Fruit fly (Drosophila melanogaster) whole organism, wandering third instar larva: ENCODE data around the gene CG7988.
A peak's percentile ranks its signal among the peaks of the same experiment; 100 is the strongest.

Source experiments
- Abd-B ChIP-seq: fragments of >200 bp; optimal IDR thresholded peaks from 2 replicates; lab custom pipeline; 2017; ENCODE audit warnings: missing biosample characterization, missing genetic modification characterization
- CG32264 ChIP-seq: fragments of 200-800 bp; sonication (Bioruptor generic); optimal IDR thresholded peaks from 2 replicates; lab custom pipeline; 2016; ENCODE audit warnings: missing biosample characterization, missing genetic modification characterization
- CG9705 ChIP-seq: fragments of 200-800 bp; sonication (Bioruptor generic); optimal IDR thresholded peaks from 2 replicates; lab custom pipeline; 2018; ENCODE audit warnings: missing biosample characterization, mild to moderate bottlenecking, missing genetic modification characterization
- CrebA ChIP-seq: fragments of 200-800 bp; sonication (Bioruptor generic); optimal IDR thresholded peaks from 2 replicates; lab custom pipeline; 2016; ENCODE audit warnings: missing biosample characterization, mild to moderate bottlenecking, missing genetic modification characterization, borderline replicate concordance
- Dfd ChIP-seq: fragments of >200 bp; optimal IDR thresholded peaks from 2 replicates; lab custom pipeline; 2017; ENCODE audit warnings: missing biosample characterization, missing genetic modification characterization
- Dif ChIP-seq: fragments of 200-275, 200-300 bp; sonication (Bioruptor generic); optimal IDR thresholded peaks from 2 replicates; lab custom pipeline; 2018; ENCODE audit warnings: missing biosample characterization, missing genetic modification characterization; ENCODE audit not compliant: partially characterized antibody
- GATAd ChIP-seq: sonication (Bioruptor generic); optimal IDR thresholded peaks from 2 replicates; lab custom pipeline; 2016; ENCODE audit warnings: missing biosample characterization, missing genetic modification characterization
- HLH106 ChIP-seq: fragments of 200-800 bp; optimal IDR thresholded peaks from 3 replicates; lab custom pipeline; 2019; ENCODE audit warnings: missing biosample characterization, mild to moderate bottlenecking, missing genetic modification characterization, moderate library complexity
- Hnf4 ChIP-seq: fragments of 200-800 bp; sonication (Bioruptor generic); optimal IDR thresholded peaks from 2 replicates; lab custom pipeline; 2016; ENCODE audit warnings: missing biosample characterization, mild to moderate bottlenecking, missing genetic modification characterization
- Hr78 ChIP-seq: fragments of >200 bp; optimal IDR thresholded peaks from 2 replicates; lab custom pipeline; 2017; ENCODE audit warnings: missing biosample characterization, missing genetic modification characterization
- Hr83 ChIP-seq: fragments of 200-300 bp; sonication (Bioruptor generic); optimal IDR thresholded peaks from 2 replicates; lab custom pipeline; 2016; ENCODE audit warnings: missing biosample characterization, mild to moderate bottlenecking, missing genetic modification characterization, moderate library complexity; ENCODE audit not compliant: poor library complexity, severe bottlenecking
- Jra ChIP-seq: sonication (Bioruptor generic); optimal IDR thresholded peaks from 2 replicates; lab custom pipeline; 2016; ENCODE audit warnings: missing biosample characterization, missing genetic modification characterization
- Mio ChIP-seq: sonication (Bioruptor generic); optimal IDR thresholded peaks from 2 replicates; lab custom pipeline; 2016; ENCODE audit warnings: missing biosample characterization, missing genetic modification characterization
- Myc ChIP-seq: fragments of >200 bp; optimal IDR thresholded peaks from 2 replicates; lab custom pipeline; 2017
- N ChIP-seq: fragments of >200 bp; optimal IDR thresholded peaks from 2 replicates; lab custom pipeline; 2018; ENCODE audit warnings: missing biosample characterization, missing external identifiers, missing genetic modification characterization
- OdsH ChIP-seq: fragments of 200-800 bp; sonication (Bioruptor generic); optimal IDR thresholded peaks from 2 replicates; lab custom pipeline; 2016; ENCODE audit warnings: missing biosample characterization, mild to moderate bottlenecking, missing genetic modification characterization
- Rel ChIP-seq, 2 experiments: fragments of 200-800 bp; sonication (Bioruptor generic) in 1 of 2; optimal IDR thresholded peaks; 2 replicates in 1 of 2; 3 replicates in 1 of 2; lab custom pipeline; 2016 to 2019; ENCODE audit warnings: mild to moderate bottlenecking in 2 of 2, missing biosample characterization in 2 of 2, missing genetic modification characterization in 2 of 2, moderate library complexity in 1 of 2
- Sp1 ChIP-seq: fragments of 200-800 bp; sonication (Bioruptor generic); optimal IDR thresholded peaks from 3 replicates; lab custom pipeline; 2019; ENCODE audit warnings: missing biosample characterization, mild to moderate bottlenecking, missing genetic modification characterization, moderate library complexity
- Vsx2 ChIP-seq: fragments of 200-300, 225-300 bp; sonication (Bioruptor generic); optimal IDR thresholded peaks from 2 replicates; lab custom pipeline; 2018; ENCODE audit warnings: missing biosample characterization, missing genetic modification characterization; ENCODE audit not compliant: partially characterized antibody
- br ChIP-seq: fragments of 200-800 bp; sonication (Bioruptor generic); optimal IDR thresholded peaks from 2 replicates; lab custom pipeline; 2016; ENCODE audit warnings: missing biosample characterization, missing genetic modification characterization
- brk ChIP-seq: fragments of 200-800 bp; sonication (Bioruptor generic); optimal IDR thresholded peaks from 2 replicates; lab custom pipeline; 2016; ENCODE audit warnings: missing biosample characterization, mild to moderate bottlenecking, missing genetic modification characterization
- dl ChIP-seq, 2 experiments: fragments of 175-275, 200-275 bp in 1 of 2; fragments of 200-275 bp in 1 of 2; sonication (Bioruptor generic); optimal IDR thresholded peaks; lab custom pipeline; 2018; ENCODE audit warnings: mild to moderate bottlenecking in 2 of 2, missing biosample characterization in 2 of 2, missing genetic modification characterization in 2 of 2, moderate library complexity in 2 of 2; ENCODE audit not compliant: partially characterized antibody in 2 of 2, insufficient read depth in 1 of 2
- dmrt93B ChIP-seq: fragments of 200-800 bp; sonication (Bioruptor generic); optimal IDR thresholded peaks from 2 replicates; lab custom pipeline; 2018; ENCODE audit warnings: missing biosample characterization, mild to moderate bottlenecking, missing genetic modification characterization
- dsf ChIP-seq: sonication (Bioruptor generic); optimal IDR thresholded peaks from 2 replicates; lab custom pipeline; 2016; ENCODE audit warnings: missing biosample characterization, missing genetic modification characterization, borderline replicate concordance
- ey ChIP-seq: fragments of 200-800 bp; sonication (Bioruptor generic); optimal IDR thresholded peaks from 2 replicates; lab custom pipeline; 2016; ENCODE audit warnings: missing biosample characterization, missing genetic modification characterization
- foxo ChIP-seq, 2 experiments: fragments of 200-800 bp; sonication (Bioruptor generic); optimal IDR thresholded peaks; 2 replicates in 1 of 2; 3 replicates in 1 of 2; lab custom pipeline; 2016 to 2017; ENCODE audit warnings: missing biosample characterization in 2 of 2, missing genetic modification characterization in 2 of 2
- fru ChIP-seq: fragments of 200-800 bp; sonication (Bioruptor generic); optimal IDR thresholded peaks from 3 replicates; lab custom pipeline; 2016; ENCODE audit warnings: missing biosample characterization, mild to moderate bottlenecking, missing genetic modification characterization
- h ChIP-seq: fragments of 200-800 bp; sonication (Bioruptor generic); optimal IDR thresholded peaks from 3 replicates; lab custom pipeline; 2016; ENCODE audit warnings: missing biosample characterization, mild to moderate bottlenecking, missing genetic modification characterization
- jim ChIP-seq: fragments of 175-275, 200-325 bp; sonication (Bioruptor generic); optimal IDR thresholded peaks from 2 replicates; lab custom pipeline; 2016; ENCODE audit warnings: missing biosample characterization, mild to moderate bottlenecking, missing genetic modification characterization
- lola ChIP-seq: fragments of >200 bp; optimal IDR thresholded peaks from 2 replicates; lab custom pipeline; 2017; ENCODE audit warnings: missing biosample characterization, missing genetic modification characterization
- pan ChIP-seq: fragments of >200 bp; optimal IDR thresholded peaks from 2 replicates; lab custom pipeline; 2017
- psq ChIP-seq: fragments of 200-800 bp; sonication (Bioruptor generic); optimal IDR thresholded peaks from 3 replicates; lab custom pipeline; 2017; ENCODE audit warnings: missing biosample characterization, mild to moderate bottlenecking, missing genetic modification characterization, moderate library complexity
- rgr ChIP-seq: fragments of 200-800 bp; sonication (Bioruptor generic); optimal IDR thresholded peaks from 3 replicates; lab custom pipeline; 2016; ENCODE audit warnings: missing biosample characterization, mild to moderate bottlenecking, missing genetic modification characterization
- sage ChIP-seq: fragments of 200-800 bp; sonication (Bioruptor generic); optimal IDR thresholded peaks from 2 replicates; lab custom pipeline; 2016; ENCODE audit warnings: missing biosample characterization, mild to moderate bottlenecking, missing genetic modification characterization
- sv ChIP-seq: fragments of 200-800 bp; sonication (Bioruptor generic); optimal IDR thresholded peaks from 3 replicates; lab custom pipeline; 2016; ENCODE audit warnings: missing biosample characterization, missing genetic modification characterization
- tai ChIP-seq: sonication (Bioruptor generic); optimal IDR thresholded peaks from 2 replicates; lab custom pipeline; 2016; ENCODE audit warnings: missing biosample characterization, missing genetic modification characterization
- usp ChIP-seq: fragments of >200 bp; optimal IDR thresholded peaks from 2 replicates; lab custom pipeline; 2017; ENCODE audit warnings: missing biosample characterization, missing genetic modification characterization
- woc ChIP-seq: sonication (Bioruptor generic); optimal IDR thresholded peaks from 2 replicates; lab custom pipeline; 2016; ENCODE audit warnings: missing biosample characterization, mild to moderate bottlenecking, missing genetic modification characterization

Gene CG7988

DNA sequence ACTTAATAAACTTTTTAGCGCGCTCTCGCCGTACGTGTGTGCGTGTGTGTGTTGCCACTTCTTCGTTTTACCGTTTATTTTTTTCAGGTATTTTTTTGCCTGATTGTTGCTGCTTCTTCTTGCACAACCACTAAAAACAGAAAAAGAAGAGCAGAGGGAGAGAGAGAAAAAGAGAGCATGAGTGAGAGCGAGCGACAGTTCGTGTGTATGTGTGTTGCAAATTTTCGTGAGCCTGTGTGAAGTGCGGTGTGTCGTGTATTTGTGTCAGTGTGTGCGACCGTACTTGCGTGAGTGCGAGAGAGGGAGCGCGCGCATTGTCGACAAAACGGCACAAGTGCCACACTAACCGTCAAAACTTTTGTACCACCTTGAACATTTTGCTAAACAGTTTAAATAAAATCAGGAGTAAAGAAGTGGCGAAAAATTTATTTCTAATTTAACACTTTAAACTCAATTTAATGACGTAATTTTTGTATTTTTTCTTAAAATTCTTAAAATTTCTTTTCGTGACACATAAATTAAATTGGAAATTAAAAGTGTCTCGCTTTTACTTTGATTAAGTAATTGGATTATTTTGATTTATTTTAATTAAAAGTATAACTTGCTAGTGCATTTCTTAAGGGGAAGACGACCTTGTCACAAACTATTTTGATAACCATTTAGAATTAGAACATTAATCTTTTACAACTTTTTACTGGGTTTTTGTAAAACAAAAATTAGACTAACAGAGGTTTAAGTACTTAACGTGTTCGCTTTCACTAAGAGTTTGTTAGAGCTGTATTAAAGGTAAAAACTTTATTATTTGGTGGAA is 23.1 kb upstream of the CG7988 start (continued):
- TF ChIP-seq psq (GFP tag; lab: Kevin White, UChicago) (peak; percentile 94), woc (peak; percentile 66)

dm6 chr3R:18197802-18198148 is 22.6 kb upstream of the CG7988 start:
- peak; percentile 34 for TF ChIP-seq woc
- no peak for TF ChIP-seq psq (GFP tag; lab: Kevin White, UChicago)

DNA sequence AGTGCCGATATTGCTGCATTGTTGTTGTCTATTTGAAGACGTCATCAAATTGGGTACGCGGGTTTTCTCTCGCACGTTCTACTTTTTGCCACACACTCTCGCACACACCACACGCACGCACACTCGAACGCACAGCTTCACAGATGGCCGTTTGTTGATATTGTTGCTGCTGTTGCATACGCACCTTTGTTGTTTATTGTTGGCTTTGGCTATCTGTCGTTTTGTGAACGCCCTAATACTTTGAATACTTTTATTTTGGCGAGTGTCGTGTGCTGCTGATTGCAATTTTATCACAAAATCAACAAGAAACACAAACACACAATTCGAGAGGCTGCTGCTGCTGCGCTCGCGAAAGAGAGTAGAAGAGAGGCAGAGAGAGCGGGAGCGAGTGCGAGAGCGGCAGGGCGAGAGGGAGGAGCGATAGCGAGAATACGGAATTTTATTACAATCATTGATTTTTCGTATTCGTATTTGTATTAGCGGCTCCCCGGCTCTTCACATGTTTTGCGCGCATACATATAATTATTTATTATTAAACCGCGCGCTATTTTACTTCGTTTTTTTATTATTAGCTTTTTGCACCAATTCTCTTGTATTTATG is 21.7 kb upstream of the CG7988 start:
- TF ChIP-seq Sp1: peak; percentile 54
- no peak for TF ChIP-seq Myc (lab: Kevin White, UChicago)
- TF ChIP-seq jim: no peak
- peak; percentile 63 for TF ChIP-seq Jra (GFP tag; lab: Kevin White, UChicago)
- TF ChIP-seq brk (GFP tag; lab: Kevin White, UChicago): peak; percentile 83
- TF ChIP-seq HLH106 (tag; lab: Kevin White, UChicago): peak; percentile 10
- no peak for TF ChIP-seq Abd-B (GFP tag; lab: Kevin White, UChicago)
- TF ChIP-seq br: peak; percentile 57
- no peak for TF ChIP-seq dmrt93B (GFP tag; lab: Kevin White, UChicago)
- peak; percentile 52 for TF ChIP-seq OdsH (GFP tag; lab: Kevin White, UChicago)
- TF ChIP-seq dl (GFP tag; optimal IDR thresholded peaks at IDR 0.05; lab: Kevin White, UChicago; ENCODE audit: insufficient read depth in 1 of 2, partially characterized antibody in 2 of 2): peak; percentile 95 to 98
- TF ChIP-seq sv: no peak
- TF ChIP-seq Dif (GFP tag; lab: Kevin White, UChicago): peak; percentile 99
- TF ChIP-seq lola (GFP tag; lab: Kevin White, UChicago): no peak
- peak; percentile 64 for TF ChIP-seq dsf
- no peak for TF ChIP-seq usp (GFP tag; lab: Kevin White, UChicago)
- TF ChIP-seq Mio: no peak
- TF ChIP-seq foxo (GFP tag; optimal IDR thresholded peaks at IDR 0.05; lab: Kevin White, UChicago): peak; percentile 37 to 76
- no peak for TF ChIP-seq woc
- TF ChIP-seq rgr (GFP tag; lab: Kevin White, UChicago): peak; percentile 63
- peak; percentile 80 for TF ChIP-seq h
- TF ChIP-seq psq (GFP tag; lab: Kevin White, UChicago): no peak
- peak; percentile 65 for TF ChIP-seq sage (GFP tag; lab: Kevin White, UChicago)
- TF ChIP-seq Hr78 (GFP tag; lab: Kevin White, UChicago): no peak
- TF ChIP-seq CG32264 (GFP tag; lab: Kevin White, UChicago): peak; percentile 8
- peak; percentile 38 for TF ChIP-seq Hnf4 (GFP tag; lab: Kevin White, UChicago)
- TF ChIP-seq CrebA (GFP tag; lab: Kevin White, UChicago): no peak
- TF ChIP-seq Hr83 (GFP tag; lab: Kevin White, UChicago): peak; percentile 69
- no peak for TF ChIP-seq GATAd (GFP tag; lab: Kevin White, UChicago)
- peak; percentile 80 for TF ChIP-seq Rel (GFP tag; optimal IDR thresholded peaks at IDR 0.05; lab: Kevin White, UChicago)
- TF ChIP-seq Rel (tag; optimal IDR thresholded peaks at IDR 0.05; lab: Kevin White, UChicago): no peak
- TF ChIP-seq tai (GFP tag; lab: Kevin White, UChicago): no peak
- TF ChIP-seq fru (GFP tag; lab: Kevin White, UChicago): peak; percentile 66
- peak; percentile 28 for TF ChIP-seq N (GFP tag; lab: Kevin White, UChicago)
- peak; percentile 96 for TF ChIP-seq Vsx2 (GFP tag; lab: Kevin White, UChicago)
- TF ChIP-seq ey (GFP tag; lab: Kevin White, UChicago): no peak
- no peak for TF ChIP-seq pan (lab: Kevin White, UChicago)
- no peak for TF ChIP-seq CG9705
- no peak for TF ChIP-seq Dfd (GFP tag; lab: Kevin White, UChicago)
